Fruit fly (Drosophila melanogaster) whole organism, embryonic: ENCODE data around the gene CG4456.

ENCODE experiments used
- Adf1 ChIP-seq: fragments of 200-800 bp; sonication (Bioruptor generic); IDR thresholded peaks from 2 replicates; pipeline ENCODE4 v1.3.6; 2022; ENCODE audit warnings: missing biosample characterization, missing genetic modification characterization
- Blimp-1 ChIP-seq: fragments of 200-800 bp; sonication (Bioruptor generic); optimal IDR thresholded peaks from 3 replicates; lab custom pipeline; 2018; ENCODE audit warnings: missing biosample characterization, missing genetic modification characterization, mild to moderate bottlenecking, moderate library complexity, missing genetic modification reagents
- CG10209 ChIP-seq: fragments of 200-800 bp; sonication (Bioruptor generic); optimal IDR thresholded peaks from 3 replicates; lab custom pipeline; 2017; ENCODE audit warnings: missing biosample characterization, mild to moderate bottlenecking, missing genetic modification characterization, missing genetic modification reagents
- CG11085 ChIP-seq: fragments of 200-800 bp; sonication (Bioruptor generic); IDR thresholded peaks from 2 replicates; pipeline ENCODE4 v1.3.6; 2022; ENCODE audit warnings: missing biosample characterization, missing genetic modification characterization
- CG11456 ChIP-seq: fragments of 200-800 bp; sonication (Bioruptor generic); IDR thresholded peaks from 3 replicates; pipeline ENCODE4 v1.3.6; 2022; ENCODE audit warnings: missing biosample characterization, missing genetic modification characterization
- CG12769 ChIP-seq: fragments of 200-800 bp; sonication (Bioruptor generic); optimal IDR thresholded peaks from 2 replicates; lab custom pipeline; 2019; ENCODE audit warnings: missing biosample characterization, mild to moderate bottlenecking, missing genetic modification characterization, moderate library complexity
- CG13296 ChIP-seq: fragments of 200-800 bp; sonication (Bioruptor generic); optimal IDR thresholded peaks from 3 replicates; lab custom pipeline; 2018; ENCODE audit warnings: missing biosample characterization, mild to moderate bottlenecking, missing genetic modification characterization
- CG15073 ChIP-seq: fragments of 200-800 bp; sonication (Bioruptor generic); optimal IDR thresholded peaks from 2 replicates; lab custom pipeline; 2016; ENCODE audit warnings: missing biosample characterization, missing genetic modification characterization
- CG15514 ChIP-seq: fragments of 200-800 bp; sonication (Bioruptor generic); optimal IDR thresholded peaks from 3 replicates; lab custom pipeline; 2017; ENCODE audit warnings: missing biosample characterization, missing genetic modification characterization, mild to moderate bottlenecking, moderate library complexity, missing genetic modification reagents
- CG1603 ChIP-seq: fragments of 200-800 bp; sonication (Bioruptor generic); optimal IDR thresholded peaks from 2 replicates; lab custom pipeline; 2019; ENCODE audit warnings: missing biosample characterization, mild to moderate bottlenecking, missing genetic modification characterization, moderate library complexity
- CG17385 ChIP-seq: fragments of 200-800 bp; sonication (Bioruptor generic); optimal IDR thresholded peaks from 3 replicates; lab custom pipeline; 2018; ENCODE audit warnings: missing biosample characterization, mild to moderate bottlenecking, missing genetic modification characterization
- CG17568 ChIP-seq: fragments of 200-800 bp; sonication (Bioruptor generic); optimal IDR thresholded peaks from 2 replicates; lab custom pipeline; 2018; ENCODE audit warnings: missing biosample characterization, mild to moderate bottlenecking, missing genetic modification characterization, moderate library complexity
- CG17912 ChIP-seq: fragments of 200-800 bp; sonication (Bioruptor generic); optimal IDR thresholded peaks from 2 replicates; lab custom pipeline; 2018; ENCODE audit warnings: missing biosample characterization, mild to moderate bottlenecking, missing genetic modification characterization
- CG18599 ChIP-seq: fragments of 200-800 bp; sonication (Bioruptor generic); optimal IDR thresholded peaks from 3 replicates; lab custom pipeline; 2017; ENCODE audit warnings: missing biosample characterization, missing genetic modification characterization, mild to moderate bottlenecking, moderate library complexity, missing genetic modification reagents
- CG31365 ChIP-seq: fragments of 200-800 bp; sonication (Bioruptor generic); optimal IDR thresholded peaks from 2 replicates; lab custom pipeline; 2018; ENCODE audit warnings: missing biosample characterization, mild to moderate bottlenecking, missing genetic modification characterization
- CG32767 ChIP-seq: fragments of 200-800 bp; sonication (Bioruptor generic); IDR thresholded peaks from 2 replicates; pipeline ENCODE4 v1.3.6; 2022; ENCODE audit warnings: missing biosample characterization, missing genetic modification characterization
- CG34224 ChIP-seq: fragments of 200-800 bp; sonication (Bioruptor generic); IDR thresholded peaks from 3 replicates; pipeline ENCODE4 v1.3.6; 2022; ENCODE audit warnings: missing biosample characterization, missing genetic modification characterization; ENCODE audit not compliant: partially characterized antibody
- CG34376 ChIP-seq: fragments of 200-800 bp; sonication (Bioruptor generic); optimal IDR thresholded peaks from 2 replicates; lab custom pipeline; 2018; ENCODE audit warnings: missing biosample characterization, mild to moderate bottlenecking, missing genetic modification characterization
- CG34422 ChIP-seq: fragments of 200-800 bp; sonication (Bioruptor generic); IDR thresholded peaks from 3 replicates; pipeline ENCODE4 v1.3.6; 2022; ENCODE audit warnings: missing biosample characterization, missing genetic modification characterization
- CG7556 ChIP-seq: fragments of 200-800 bp; sonication (Bioruptor generic); optimal IDR thresholded peaks from 2 replicates; lab custom pipeline; 2017; ENCODE audit warnings: missing biosample characterization, mild to moderate bottlenecking, missing genetic modification characterization
- CG7839 ChIP-seq: fragments of 200-800 bp; sonication (Bioruptor generic); optimal IDR thresholded peaks from 3 replicates; lab custom pipeline; 2018; ENCODE audit warnings: missing biosample characterization, mild to moderate bottlenecking, missing genetic modification characterization, moderate library complexity
- CoRest ChIP-seq: fragments of 200-800 bp; sonication (Bioruptor generic); optimal IDR thresholded peaks from 3 replicates; lab custom pipeline; 2018; ENCODE audit warnings: missing biosample characterization, mild to moderate bottlenecking, missing genetic modification characterization, moderate library complexity
- Dbx ChIP-seq: fragments of 200-800 bp; sonication (Bioruptor generic); IDR thresholded peaks from 3 replicates; pipeline ENCODE4 v1.3.6; 2022; ENCODE audit warnings: missing biosample characterization, missing genetic modification characterization
- Dip2 ChIP-seq: fragments of 200-800 bp; sonication (Bioruptor generic); IDR thresholded peaks from 2 replicates; pipeline ENCODE4 v1.3.6; 2022; ENCODE audit warnings: missing biosample characterization, missing genetic modification characterization
- Ets65A ChIP-seq: fragments of 200-800 bp; sonication (Bioruptor generic); peaks from one replicate; lab custom pipeline; 2016; ENCODE audit warnings: missing biosample characterization, missing genetic modification characterization
- Hr51 ChIP-seq, 2 experiments: fragments of 200-800 bp; sonication (Bioruptor generic); optimal IDR thresholded peaks; 2 replicates in 1 of 2; 3 replicates in 1 of 2; lab custom pipeline; 2016 to 2018; ENCODE audit warnings: missing biosample characterization in 2 of 2, missing genetic modification characterization in 2 of 2, mild to moderate bottlenecking in 1 of 2, moderate library complexity in 1 of 2
- Jarid2 ChIP-seq: fragments of 200-800 bp; sonication (Bioruptor generic); optimal IDR thresholded peaks from 3 replicates; lab custom pipeline; 2017; ENCODE audit warnings: mild to moderate bottlenecking, missing biosample characterization, missing genetic modification reagents, missing genetic modification characterization
- Max ChIP-seq: fragments of 200-800 bp; sonication (Bioruptor generic); optimal IDR thresholded peaks from 2 replicates; lab custom pipeline; 2016; ENCODE audit warnings: missing biosample characterization, mild to moderate bottlenecking, missing genetic modification characterization
- Nf-YC ChIP-seq: fragments of 200-800 bp; optimal IDR thresholded peaks from 3 replicates; lab custom pipeline; 2019; ENCODE audit warnings: missing biosample characterization, mild to moderate bottlenecking, missing genetic modification characterization, moderate library complexity
- Opbp ChIP-seq: fragments of 200-800 bp; sonication (Bioruptor generic); IDR thresholded peaks from 3 replicates; pipeline ENCODE4 v1.3.6; 2022; ENCODE audit warnings: missing biosample characterization, missing genetic modification characterization; ENCODE audit not compliant: partially characterized antibody
- Side ChIP-seq: fragments of 200-800 bp; sonication (Bioruptor generic); optimal IDR thresholded peaks from 2 replicates; lab custom pipeline; 2016; ENCODE audit warnings: missing biosample characterization, missing genetic modification characterization
- Usf ChIP-seq: fragments of 200-800 bp; sonication (Bioruptor generic); optimal IDR thresholded peaks from 2 replicates; lab custom pipeline; 2017; ENCODE audit warnings: missing genotype, missing biosample characterization, missing genetic modification characterization
- YL-1 ChIP-seq: fragments of 200-800 bp; sonication (Bioruptor generic); optimal IDR thresholded peaks from 3 replicates; lab custom pipeline; 2017; ENCODE audit warnings: missing biosample characterization, mild to moderate bottlenecking, missing genetic modification characterization
- bigmax ChIP-seq: fragments of 200-800 bp; sonication (Bioruptor generic); optimal IDR thresholded peaks from 2 replicates; lab custom pipeline; 2018; ENCODE audit warnings: missing biosample characterization, mild to moderate bottlenecking, missing genetic modification characterization
- cad ChIP-seq: fragments of >200 bp; optimal IDR thresholded peaks from 2 replicates; lab custom pipeline; 2017; ENCODE audit warnings: missing biosample characterization, missing genetic modification characterization
- cg ChIP-seq: fragments of 200-800 bp; sonication (Bioruptor generic); optimal IDR thresholded peaks from 3 replicates; lab custom pipeline; 2019; ENCODE audit warnings: missing biosample characterization, mild to moderate bottlenecking, missing genetic modification characterization, moderate library complexity
- chif ChIP-seq, 2 experiments: fragments of 200-800 bp; sonication (Bioruptor generic); optimal IDR thresholded peaks; 3 replicates each; lab custom pipeline; 2016; ENCODE audit warnings: missing biosample characterization in 2 of 2, missing genetic modification characterization in 2 of 2
- ci ChIP-seq: fragments of 200-800 bp; sonication (Bioruptor generic); IDR thresholded peaks from 3 replicates; pipeline ENCODE4 v1.3.6; 2022; ENCODE audit warnings: missing biosample characterization, missing genetic modification characterization
- fru ChIP-seq: fragments of >200 bp; optimal IDR thresholded peaks from 2 replicates; lab custom pipeline; 2017
- inv ChIP-seq: fragments of 200-800 bp; sonication (Bioruptor generic); IDR thresholded peaks from 2 replicates; pipeline ENCODE4 v1.3.6; 2022; ENCODE audit warnings: missing biosample characterization, missing genetic modification characterization; ENCODE audit not compliant: partially characterized antibody
- jumu ChIP-seq: fragments of 200-800 bp; sonication (Bioruptor generic); optimal IDR thresholded peaks from 3 replicates; lab custom pipeline; 2016; ENCODE audit warnings: missing biosample characterization, missing genetic modification characterization
- mirr ChIP-seq: fragments of 200-800 bp; sonication (Bioruptor generic); optimal IDR thresholded peaks from 3 replicates; lab custom pipeline; 2018; ENCODE audit warnings: missing biosample characterization, mild to moderate bottlenecking, missing genetic modification characterization
- nau ChIP-seq: fragments of 200-800 bp; sonication (Bioruptor generic); optimal IDR thresholded peaks from 3 replicates; lab custom pipeline; 2017; ENCODE audit warnings: missing biosample characterization, mild to moderate bottlenecking, missing genetic modification characterization, missing genetic modification reagents
- odd ChIP-seq: fragments of 200-800 bp; sonication (Bioruptor generic); optimal IDR thresholded peaks from 2 replicates; lab custom pipeline; 2017; ENCODE audit warnings: missing biosample characterization, mild to moderate bottlenecking, missing genetic modification characterization
- pfk ChIP-seq: fragments of 200-800 bp; sonication (Bioruptor generic); optimal IDR thresholded peaks from 2 replicates; lab custom pipeline; 2018; ENCODE audit warnings: missing biosample characterization, mild to moderate bottlenecking, missing genetic modification characterization, moderate library complexity
- pnt ChIP-seq: fragments of 200-800 bp; sonication (Bioruptor generic); optimal IDR thresholded peaks from 3 replicates; lab custom pipeline; 2016; ENCODE audit warnings: missing biosample characterization, missing genetic modification characterization
- repo ChIP-seq: fragments of 200-800 bp; sonication (Bioruptor generic); optimal IDR thresholded peaks from 2 replicates; lab custom pipeline; 2016; ENCODE audit warnings: missing biosample characterization, missing genetic modification characterization
- rib ChIP-seq: fragments of 200-800 bp; sonication (Bioruptor generic); IDR thresholded peaks from 2 replicates; pipeline ENCODE4 v1.3.6; 2022; ENCODE audit warnings: missing biosample characterization, missing genetic modification characterization
- sens ChIP-seq: fragments of 200-800 bp; sonication (Bioruptor generic); peaks from one replicate; lab custom pipeline; 2016; ENCODE audit warnings: missing biosample characterization, missing genetic modification characterization
- tin ChIP-seq: fragments of 200-800 bp; sonication (Bioruptor generic); optimal IDR thresholded peaks from 3 replicates; lab custom pipeline; 2016; ENCODE audit warnings: missing biosample characterization, missing genetic modification characterization
- unpg ChIP-seq: fragments of 200-800 bp; sonication (Bioruptor generic); optimal IDR thresholded peaks from 3 replicates; lab custom pipeline; 2018; ENCODE audit warnings: missing biosample characterization, mild to moderate bottlenecking, missing genetic modification characterization, moderate library complexity

Gene CG4456

DNA sequence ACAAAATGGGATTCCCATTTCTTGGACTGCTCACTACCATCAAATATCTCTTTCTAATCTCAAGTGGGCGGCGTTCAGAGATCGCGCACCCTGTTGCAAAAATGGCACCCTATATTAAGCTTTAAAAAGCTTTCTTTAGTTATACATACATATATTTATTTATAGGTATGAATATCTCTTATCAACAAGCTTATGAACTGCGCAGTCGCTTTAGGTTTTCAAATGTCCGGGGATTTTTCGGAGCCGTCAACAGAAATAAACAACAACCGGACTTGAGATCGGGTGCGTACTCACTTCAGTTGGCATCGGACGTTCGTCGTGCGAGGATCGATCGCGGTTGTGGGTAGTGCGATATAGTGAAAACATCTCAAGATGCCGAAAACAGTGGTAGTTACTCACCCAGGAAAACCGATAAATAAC, 23.2 kb upstream of the CG4456 start, which contains the start of gene PGRP-LF (continued):
- TF ChIP-seq CG17912 (GFP tag; lab: Kevin White, UChicago), result no peak
- no peak for TF ChIP-seq Ets65A (GFP tag; lab: Kevin White, UChicago)
- TF ChIP-seq YL-1, result peak; percentile 10
- TF ChIP-seq cg (GFP tag; lab: Kevin White, UChicago), result peak; percentile 12
- peak; percentile 35; the same call in 1 of the 2 replicates for TF ChIP-seq CG32767 (GFP tag; lab: Robert Waterston, UW)
- no peak for TF ChIP-seq Dip2
- TF ChIP-seq CG11085 (GFP tag; lab: Robert Waterston, UW), result no peak
- peak; percentile 30 for TF ChIP-seq CG17385 (GFP tag; lab: Kevin White, UChicago)
- TF ChIP-seq bigmax (GFP tag; lab: Kevin White, UChicago), result no peak
- no peak for TF ChIP-seq inv (GFP tag; lab: Robert Waterston, UW)
- TF ChIP-seq CG17568 (GFP tag; lab: Kevin White, UChicago), result peak; percentile 64
- TF ChIP-seq CG12769 (tag; lab: Kevin White, UChicago), result peak; percentile 70
- TF ChIP-seq pnt, result no peak
- TF ChIP-seq jumu, result no peak
- peak; percentile 5 for TF ChIP-seq mirr (GFP tag; lab: Kevin White, UChicago)
- TF ChIP-seq CG13296 (GFP tag; lab: Kevin White, UChicago), result peak; percentile 29
- TF ChIP-seq Jarid2 (GFP tag; lab: Kevin White, UChicago), result peak; percentile 72
- TF ChIP-seq CG10209 (GFP tag; lab: Kevin White, UChicago), result no peak
- peak; percentile 14; the same call in 1 of the 3 replicates for TF ChIP-seq CG34224 (GFP tag; lab: Robert Waterston, UW)
- TF ChIP-seq CG7839 (tag; lab: Kevin White, UChicago), result peak; percentile 42
- no peak for TF ChIP-seq CG34422 (GFP tag; lab: Robert Waterston, UW)
- TF ChIP-seq CG7556, result no peak
- peak; percentile 33 for TF ChIP-seq CG18599 (GFP tag; lab: Kevin White, UChicago)
- no peak for TF ChIP-seq cad (GFP tag; lab: Kevin White, UChicago)
- TF ChIP-seq Dbx (GFP tag; lab: Robert Waterston, UW), result peak; percentile 41; the same call in 1 of the 3 replicates
- TF ChIP-seq CoRest, result peak; percentile 24
- peak; percentile 83 for TF ChIP-seq CG34376 (GFP tag; lab: Kevin White, UChicago)
- TF ChIP-seq Side (GFP tag; lab: Kevin White, UChicago), result no peak
- peak; percentile 70; the same call in 1 of the 2 replicates for TF ChIP-seq Adf1 (GFP tag; lab: Robert Waterston, UW)
- TF ChIP-seq sens (GFP tag; lab: Kevin White, UChicago), result peak; percentile 45
- no peak for TF ChIP-seq CG15073
- no peak for TF ChIP-seq repo (GFP tag; lab: Kevin White, UChicago)
- TF ChIP-seq CG31365 (tag; lab: Kevin White, UChicago), result no peak
- TF ChIP-seq CG11456, result no peak
- TF ChIP-seq Hr51 (GFP tag; optimal IDR thresholded peaks at IDR 0.05; lab: Kevin White, UChicago), result peak in 1 of 2 experiments; percentile 1
- no peak for TF ChIP-seq pfk (GFP tag; lab: Kevin White, UChicago)
- TF ChIP-seq CG15514 (GFP tag; lab: Kevin White, UChicago), result peak; percentile 25
- peak; percentile 21 for TF ChIP-seq unpg (GFP tag; lab: Kevin White, UChicago)
- no peak for TF ChIP-seq Usf (GFP tag; lab: Kevin White, UChicago)
- peak; percentile 68 for TF ChIP-seq Nf-YC
- no peak for TF ChIP-seq fru
- TF ChIP-seq odd, result peak; percentile 6
- no peak for TF ChIP-seq Opbp (GFP tag; lab: Robert Waterston, UW)
- no peak for TF ChIP-seq nau (GFP tag; lab: Kevin White, UChicago)
- no peak for TF ChIP-seq Blimp-1
- no peak for TF ChIP-seq Max
- TF ChIP-seq chif (GFP tag; optimal IDR thresholded peaks at IDR 0.05; lab: Kevin White, UChicago), result no peak
- TF ChIP-seq rib, result no peak
- TF ChIP-seq tin (GFP tag; lab: Kevin White, UChicago), result no peak
- TF ChIP-seq CG1603 (tag; lab: Kevin White, UChicago), result no peak
- TF ChIP-seq ci (GFP tag; lab: Robert Waterston, UW), result peak; percentile 42; the same call in 2 of the 3 replicates
